Fruit fly (Drosophila melanogaster) whole organism, adult: ENCODE data around the gene CG14074.

Experiments used
- bab1 ChIP-seq: fragments of 200-800 bp; sonication (Bioruptor generic); optimal IDR thresholded peaks from 3 replicates; lab custom pipeline; 2019; ENCODE audit warnings: missing biosample characterization, mild to moderate bottlenecking, missing genetic modification characterization, moderate library complexity
- kay ChIP-seq: fragments of 200-800 bp; sonication (Bioruptor generic); peaks from one replicate; lab custom pipeline; 2016; ENCODE audit warnings: missing biosample characterization, missing genetic modification characterization, borderline replicate concordance
- pad ChIP-seq: fragments of 200-800 bp; sonication (Bioruptor generic); optimal IDR thresholded peaks from 3 replicates; lab custom pipeline; 2017; ENCODE audit warnings: missing biosample characterization, missing genetic modification characterization, mild to moderate bottlenecking, moderate library complexity, missing genetic modification reagents

dm6 chr3L:18860467-18860866 lies 5.6 kb upstream of the CG14074 start:
- TF ChIP-seq kay (no peak), pad (GFP tag; lab: Kevin White, UChicago) (no peak), bab1 (GFP tag; lab: Kevin White, UChicago) (no peak)
